Fruit fly (Drosophila melanogaster) whole organism: ENCODE data around the gene Nepl9.
A peak's percentile ranks its signal among the peaks of the same experiment; 100 is the strongest.

Source experiments
- CG8478 ChIP-seq: fragments of >200 bp; optimal IDR thresholded peaks from 2 replicates; lab custom pipeline; 2018; ENCODE audit warnings: inconsistent platforms
- Dll ChIP-seq: fragments of >200 bp; optimal IDR thresholded peaks from 2 replicates; lab custom pipeline; 2017
- EcR ChIP-seq, 2 experiments: fragments of >200 bp; optimal IDR thresholded peaks; 2 replicates each; lab custom pipeline; 2017; ENCODE audit warnings: missing biosample characterization in 2 of 2, missing genetic modification characterization in 2 of 2, missing genetic modification reagents in 2 of 2
- pan ChIP-seq: fragments of >200 bp; optimal IDR thresholded peaks from 2 replicates; lab custom pipeline; 2017
- psq ChIP-seq: fragments of >200 bp; optimal IDR thresholded peaks from 2 replicates; lab custom pipeline; 2017
- usp ChIP-seq: fragments of >200 bp; optimal IDR thresholded peaks from 2 replicates; lab custom pipeline; 2017; ENCODE audit warnings: missing biosample characterization, missing genetic modification characterization, mixed read lengths

Gene Nepl9

dm6 chr2L:16845179-16845578 lies 8.1 kb upstream of the Nepl9 start:
- no peak for TF ChIP-seq Dll (lab: Kevin White, UChicago)

- TF ChIP-seq pan (no peak), psq (lab: Kevin White, UChicago) (no peak), EcR (GFP tag; optimal IDR thresholded peaks at IDR 0.05; lab: Kevin White, UChicago) (no peak), Dll (lab: Kevin White, UChicago) (no peak), CG8478 (lab: Kevin White, UChicago) (no peak), usp (no peak)
Observed at dm6 chr2L:16843336-16843735, 6.3 kb upstream of the Nepl9 start.

- no peak for TF ChIP-seq usp
- peak; percentile 66 for TF ChIP-seq pan
- TF ChIP-seq Dll (lab: Kevin White, UChicago), result no peak
- no peak for TF ChIP-seq EcR (GFP tag; optimal IDR thresholded peaks at IDR 0.05; lab: Kevin White, UChicago)
- no peak for TF ChIP-seq psq (lab: Kevin White, UChicago)
- no peak for TF ChIP-seq CG8478 (lab: Kevin White, UChicago)
Observed at dm6 chr2L:16842505-16842904, 5.4 kb upstream of the Nepl9 start.

dm6 chr2L:16839665-16840064 lies 2.6 kb upstream of the Nepl9 start:
- TF ChIP-seq Dll (lab: Kevin White, UChicago) (no peak), CG8478 (lab: Kevin White, UChicago) (no peak), pan (no peak), usp (no peak), EcR (GFP tag; optimal IDR thresholded peaks at IDR 0.05; lab: Kevin White, UChicago) (no peak), psq (lab: Kevin White, UChicago) (no peak)

- TF ChIP-seq CG8478 (lab: Kevin White, UChicago) (no peak), usp (no peak)
Observed at dm6 chr2L:16837672-16838071, 614 bp upstream of the Nepl9 start, which contains the start of the genes SclA and SclB. SclA (plus strand) TSS chr2L:16837972. SclB (plus strand) TSS chr2L:16837972.

dm6 chr2L:16834402-16834801 lies 2.7 kb downstream of the Nepl9 start, which contains the start of gene CG13282:
CG13282 (minus strand) TSS chr2L:16834502.
- TF ChIP-seq CG8478 (lab: Kevin White, UChicago) (no peak), EcR (GFP tag; optimal IDR thresholded peaks at IDR 0.05; lab: Kevin White, UChicago) (no peak), usp (no peak), Dll (lab: Kevin White, UChicago) (no peak), pan (no peak), psq (lab: Kevin White, UChicago) (no peak)

dm6 chr2L:16826872-16827506 lies 10.1 kb downstream of the Nepl9 start, which contains the start of gene AspRS-m:
AspRS-m (plus strand) TSS chr2L:16827078.
- TF ChIP-seq usp, result no peak
- peak; percentile 31 for TF ChIP-seq CG8478 (lab: Kevin White, UChicago)

dm6 chr2L:16824905-16825333 lies 12.1 kb downstream of the Nepl9 start, which contains the start of gene Cse1:
Cse1 (minus strand) TSS chr2L:16825207.
- TF ChIP-seq CG8478 (lab: Kevin White, UChicago), result peak; percentile 3
- no peak for TF ChIP-seq usp

- no peak for TF ChIP-seq EcR (GFP tag; optimal IDR thresholded peaks at IDR 0.05; lab: Kevin White, UChicago)
- no peak for TF ChIP-seq Dll (lab: Kevin White, UChicago)
- TF ChIP-seq usp, result no peak
- TF ChIP-seq psq (lab: Kevin White, UChicago), result no peak
Observed at dm6 chr2L:16820993-16821392, 16.1 kb downstream of the Nepl9 start, which contains the start of gene CG13280. CG13280 (minus strand) TSS chr2L:16821093.

dm6 chr2L:16819714-16820113 lies 17.3 kb downstream of the Nepl9 start:
- TF ChIP-seq psq (lab: Kevin White, UChicago) (no peak), usp (no peak), CG8478 (lab: Kevin White, UChicago) (no peak), EcR (GFP tag; optimal IDR thresholded peaks at IDR 0.05; lab: Kevin White, UChicago) (no peak), pan (no peak), Dll (lab: Kevin White, UChicago) (no peak)

dm6 chr2L:16818335-16818973 lies 18.6 kb downstream of the Nepl9 start:
- TF ChIP-seq usp (no peak), pan (no peak), CG8478 (lab: Kevin White, UChicago) (no peak), EcR (GFP tag; optimal IDR thresholded peaks at IDR 0.05; lab: Kevin White, UChicago) (no peak), psq (lab: Kevin White, UChicago) (no peak), Dll (lab: Kevin White, UChicago) (no peak)

dm6 chr2L:16817421-16818101 lies 19.5 kb downstream of the Nepl9 start:
- no peak for TF ChIP-seq EcR (GFP tag; optimal IDR thresholded peaks at IDR 0.05; lab: Kevin White, UChicago)
- TF ChIP-seq pan, result no peak
- no peak for TF ChIP-seq psq (lab: Kevin White, UChicago)
- TF ChIP-seq usp, result no peak
- no peak for TF ChIP-seq Dll (lab: Kevin White, UChicago)

- peak; percentile 49 to 63 for TF ChIP-seq EcR (GFP tag; optimal IDR thresholded peaks at IDR 0.05; lab: Kevin White, UChicago)
- TF ChIP-seq usp, result no peak
- TF ChIP-seq CG8478 (lab: Kevin White, UChicago), result no peak
- TF ChIP-seq psq (lab: Kevin White, UChicago), result no peak
- TF ChIP-seq pan, result no peak
Observed at dm6 chr2L:16816750-16817087, 20.3 kb downstream of the Nepl9 start.
